Fruit fly (Drosophila melanogaster): ENCODE measurements around the gene CG13288.

The CG13288 gene

DNA sequence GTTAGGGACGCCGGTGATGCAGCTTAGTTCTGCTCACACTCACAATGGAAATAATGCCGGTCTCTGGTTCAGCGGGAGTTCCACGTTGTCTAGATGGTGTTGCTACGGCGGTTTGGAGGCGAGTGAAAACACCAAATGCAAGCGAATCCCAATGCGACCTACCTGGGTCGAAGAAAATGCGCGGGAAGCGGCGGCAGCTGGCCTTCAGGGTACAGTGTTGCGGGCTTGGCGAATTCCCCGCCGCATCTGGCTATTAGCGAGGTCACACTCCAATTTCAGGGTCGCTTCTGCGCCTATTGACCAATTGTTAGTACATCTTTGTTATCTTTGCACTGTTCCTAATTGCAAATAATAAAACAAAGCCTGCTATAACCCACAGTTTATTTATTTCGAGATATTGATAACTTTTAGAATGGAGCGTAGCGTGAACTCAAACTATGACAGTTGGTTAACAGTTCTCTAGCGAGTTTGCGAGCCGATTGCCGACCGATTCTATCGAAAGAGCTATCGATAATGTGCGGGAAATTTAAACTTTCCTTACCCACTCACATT, 25.3 kb downstream of the CG13288 start, which contains the start of gene Rcc1 (continued):
- TF ChIP-seq Hr78 (GFP tag; optimal IDR thresholded peaks at IDR 0.05), result peak in 1 of 2 experiments; percentile 45
- peak; percentile 53; the same call in 1 of the 2 replicates for TF ChIP-seq nerfin-2 (GFP tag; IDR thresholded peaks at IDR 0.05; ENCODE audit: partially characterized antibody)
- TF ChIP-seq CG34224 (GFP tag; IDR thresholded peaks at IDR 0.05; ENCODE audit: partially characterized antibody), result peak; percentile 52; the same call in 1 of the 3 replicates
- TF ChIP-seq CG7987 (GFP tag; optimal IDR thresholded peaks at IDR 0.05), result no peak
- TF ChIP-seq vvl (GFP tag; IDR thresholded peaks at IDR 0.05), result no peak
- TF ChIP-seq nerfin-1 (tag; optimal IDR thresholded peaks at IDR 0.05), result no peak
- TF ChIP-seq CG18619 (GFP tag; optimal IDR thresholded peaks at IDR 0.05), result no peak
- TF ChIP-seq E2f1 (GFP tag; IDR thresholded peaks at IDR 0.05), result peak; percentile 89
- no peak for TF ChIP-seq CG18476 (GFP tag; optimal IDR thresholded peaks at IDR 0.05)
- no peak for TF ChIP-seq crc (GFP tag; optimal IDR thresholded peaks at IDR 0.05)
- TF ChIP-seq sqz (GFP tag; optimal IDR thresholded peaks at IDR 0.05), result no peak
- TF ChIP-seq CG10959 (GFP tag; IDR thresholded peaks at IDR 0.05), result no peak
- no peak for TF ChIP-seq HLHmδ (GFP tag; optimal IDR thresholded peaks at IDR 0.05)
- no peak for TF ChIP-seq cas (GFP tag; IDR thresholded peaks at IDR 0.05)
- TF ChIP-seq ato (GFP tag; IDR thresholded peaks at IDR 0.05; ENCODE audit: partially characterized antibody), result peak; percentile 62
- TF ChIP-seq wor (GFP tag; IDR thresholded peaks at IDR 0.05), result no peak
- no peak for TF ChIP-seq dimm (GFP tag; IDR thresholded peaks at IDR 0.05)
- TF ChIP-seq CG2889 (GFP tag; IDR thresholded peaks at IDR 0.05), result no peak
- TF ChIP-seq BEAF-32 (GFP tag; optimal IDR thresholded peaks at IDR 0.05), result peak; percentile 74
- TF ChIP-seq exex (tag; optimal IDR thresholded peaks at IDR 0.05), result no peak
- TF ChIP-seq bcd (GFP tag; optimal IDR thresholded peaks at IDR 0.05), result no peak
- TF ChIP-seq Kr (GFP tag; optimal IDR thresholded peaks at IDR 0.05), result no peak
- TF ChIP-seq run (tag; optimal IDR thresholded peaks at IDR 0.05), result no peak
- no peak for TF ChIP-seq Dad (GFP tag; optimal IDR thresholded peaks at IDR 0.05)
- no peak for TF ChIP-seq dati (GFP tag; IDR thresholded peaks at IDR 0.05)
- TF ChIP-seq dmrt11E (tag; optimal IDR thresholded peaks at IDR 0.05), result peak; percentile 24
- no peak for TF ChIP-seq Camta (GFP tag; optimal IDR thresholded peaks at IDR 0.05)
- TF ChIP-seq disco-r (GFP tag; optimal IDR thresholded peaks at IDR 0.05), result no peak
- TF ChIP-seq ham (GFP tag; IDR thresholded peaks at IDR 0.05), result no peak
- TF ChIP-seq CG12391 (tag; optimal IDR thresholded peaks at IDR 0.05), result no peak
- TF ChIP-seq esg (GFP tag; conservative IDR thresholded peaks at IDR 0.05), result no peak
- no peak for TF ChIP-seq mld (GFP tag; IDR thresholded peaks at IDR 0.05; ENCODE audit: partially characterized antibody)

DNA sequence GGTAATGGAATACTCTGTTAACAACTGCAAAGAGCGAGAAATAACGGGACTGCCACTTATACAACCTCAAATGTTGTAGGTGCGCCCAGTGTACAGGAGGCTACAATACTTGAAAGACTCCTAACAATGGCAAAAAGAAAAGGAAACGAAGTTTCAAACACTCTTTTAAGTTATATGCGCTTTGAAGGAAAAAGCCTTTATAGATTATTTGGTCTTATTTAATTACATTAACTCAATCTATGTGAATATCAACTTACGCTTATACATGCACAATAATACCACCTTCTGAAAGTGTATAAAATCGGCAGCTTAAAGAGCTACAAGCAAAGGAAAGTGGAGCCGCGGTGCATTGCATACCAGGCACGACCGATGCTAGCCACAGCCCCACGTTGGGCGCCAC, 33.2 kb downstream of the CG13288 start:
- TF ChIP-seq ranshi (GFP tag; IDR thresholded peaks at IDR 0.05) (no peak), sc (optimal IDR thresholded peaks at IDR 0.05) (no peak), sc (GFP tag; optimal IDR thresholded peaks at IDR 0.05) (no peak), mam (GFP tag; optimal IDR thresholded peaks at IDR 0.05) (no peak), bbx (GFP tag; IDR thresholded peaks at IDR 0.05; ENCODE audit: partially characterized antibody) (no peak), B-H2 (GFP tag; optimal IDR thresholded peaks at IDR 0.05) (no peak), her (GFP tag; optimal IDR thresholded peaks at IDR 0.05) (no peak), Hr39 (optimal IDR thresholded peaks at IDR 0.05) (no peak), CG31365 (tag; optimal IDR thresholded peaks at IDR 0.05) (no peak), repo (GFP tag; optimal IDR thresholded peaks at IDR 0.05) (no peak), zen (tag; optimal IDR thresholded peaks at IDR 0.05) (no peak), nmo (GFP tag; optimal IDR thresholded peaks at IDR 0.05) (no peak), disco-r (GFP tag; optimal IDR thresholded peaks at IDR 0.05) (no peak), fd64A (GFP tag; optimal IDR thresholded peaks at IDR 0.05) (no peak), CG6254 (GFP tag; optimal IDR thresholded peaks at IDR 0.05) (no peak), chinmo (GFP tag; IDR thresholded peaks at IDR 0.05; ENCODE audit: partially characterized antibody) (no peak), CG4820 (GFP tag; optimal IDR thresholded peaks at IDR 0.05) (no peak), z (GFP tag; IDR thresholded peaks at IDR 0.05) (no peak), CG13123 (GFP tag; optimal IDR thresholded peaks at IDR 0.05) (no peak), ems (GFP tag; optimal IDR thresholded peaks at IDR 0.05) (no peak)
